Worm (Caenorhabditis elegans) whole organism, L1 larva: Measurements from ENCODE around the gene C09B8.3.

Experiments
- lin-14 ChIP-seq: fragments of 200-800 bp; sonication (Bioruptor generic); optimal IDR thresholded peaks from 2 replicates; lab custom pipeline; 2018; ENCODE audit warnings: mild to moderate bottlenecking, missing genetic modification characterization, moderate library complexity, missing compliant biosample characterization
- unc-30 ChIP-seq: sonication (generic microtip); optimal IDR thresholded peaks from 2 replicates; lab custom pipeline; 2017; ENCODE audit warnings: missing biosample characterization, missing genetic modification characterization

Gene C09B8.3

ce11 chrX:5958815-5959214 lies 51.7 kb downstream of the C09B8.3 start, which contains the start of gene R07E4.1:
TSS of gene R07E4.1 (plus strand) at chrX:5959115.
- TF ChIP-seq lin-14 (GFP tag; lab: Kevin White, UChicago): peak; percentile 4
- TF ChIP-seq unc-30 (tag; lab: Kevin White, UChicago): no peak
- TF ChIP-seq, all 84 proteins: peak for 1
